Fruit fly (Drosophila melanogaster) whole organism, embryonic: ENCODE measurements around the gene Rad9.

Experiments
- CG10147 ChIP-seq: fragments of 200-800 bp; sonication (Bioruptor generic); optimal IDR thresholded peaks from 2 replicates; lab custom pipeline; 2019; ENCODE audit warnings: missing biosample characterization, mild to moderate bottlenecking, missing genetic modification characterization, moderate library complexity
- CG10209 ChIP-seq: fragments of 200-800 bp; sonication (Bioruptor generic); optimal IDR thresholded peaks from 3 replicates; lab custom pipeline; 2017; ENCODE audit warnings: missing biosample characterization, mild to moderate bottlenecking, missing genetic modification characterization, missing genetic modification reagents
- CG10267 ChIP-seq: fragments of 200-800 bp; sonication (Bioruptor generic); optimal IDR thresholded peaks from 2 replicates; lab custom pipeline; 2018; ENCODE audit warnings: missing biosample characterization, mild to moderate bottlenecking, missing genetic modification characterization, moderate library complexity
- CG10979 ChIP-seq: fragments of 200-800 bp; sonication (Bioruptor generic); optimal IDR thresholded peaks from 2 replicates; lab custom pipeline; 2018; ENCODE audit warnings: missing biosample characterization, mild to moderate bottlenecking, missing genetic modification characterization, moderate library complexity
- CG11398 ChIP-seq: fragments of 200-800 bp; sonication (Bioruptor generic); optimal IDR thresholded peaks from 2 replicates; lab custom pipeline; 2016; ENCODE audit warnings: missing biosample characterization, missing genetic modification characterization
- CG12071 ChIP-seq: fragments of 200-800 bp; sonication (Bioruptor generic); optimal IDR thresholded peaks from 3 replicates; lab custom pipeline; 2018; ENCODE audit warnings: missing biosample characterization, mild to moderate bottlenecking, missing genetic modification characterization
- CG17359 ChIP-seq: fragments of 200-800 bp; sonication (Bioruptor generic); optimal IDR thresholded peaks from 3 replicates; lab custom pipeline; 2018; ENCODE audit warnings: missing biosample characterization, mild to moderate bottlenecking, missing genetic modification characterization, moderate library complexity
- CG18599 ChIP-seq: fragments of 200-800 bp; sonication (Bioruptor generic); optimal IDR thresholded peaks from 3 replicates; lab custom pipeline; 2017; ENCODE audit warnings: missing biosample characterization, missing genetic modification characterization, mild to moderate bottlenecking, moderate library complexity, missing genetic modification reagents
- CG32532 ChIP-seq: fragments of 200-800 bp; sonication (Bioruptor generic); IDR thresholded peaks from 2 replicates; pipeline ENCODE4 v1.3.6; 2022; ENCODE audit warnings: missing biosample characterization, missing genetic modification characterization
- CG33213 ChIP-seq: fragments of 200-800 bp; sonication (Bioruptor generic); optimal IDR thresholded peaks from 3 replicates; lab custom pipeline; 2016; ENCODE audit warnings: missing biosample characterization, missing genetic modification characterization
- CG4730 ChIP-seq: fragments of 200-800 bp; sonication (Bioruptor generic); IDR thresholded peaks from 2 replicates; pipeline ENCODE4 v1.3.6; 2022; ENCODE audit warnings: missing biosample characterization, missing genetic modification characterization
- CG7745 ChIP-seq: fragments of 200-800 bp; sonication (Bioruptor generic); optimal IDR thresholded peaks from 2 replicates; lab custom pipeline; 2018; ENCODE audit warnings: missing biosample characterization, mild to moderate bottlenecking, missing genetic modification characterization, moderate library complexity
- CG7987 ChIP-seq: fragments of 200-800 bp; sonication (Bioruptor generic); optimal IDR thresholded peaks from 2 replicates; lab custom pipeline; 2018; ENCODE audit warnings: missing biosample characterization, mild to moderate bottlenecking, missing genetic modification characterization, moderate library complexity
- CG8388 ChIP-seq: fragments of 200-800 bp; sonication (Bioruptor generic); optimal IDR thresholded peaks from 2 replicates; lab custom pipeline; 2019; ENCODE audit warnings: missing biosample characterization, mild to moderate bottlenecking, missing genetic modification characterization, moderate library complexity
- CG9215 ChIP-seq: fragments of 200-800 bp; sonication (Bioruptor generic); IDR thresholded peaks from 2 replicates; pipeline ENCODE4 v1.3.6; 2022; ENCODE audit warnings: missing biosample characterization, missing genetic modification characterization
- CG9932 ChIP-seq: fragments of 200-800 bp; sonication (Bioruptor generic); IDR thresholded peaks from 2 replicates; pipeline ENCODE4 v1.3.6; 2022; ENCODE audit warnings: missing biosample characterization, missing genetic modification characterization
- D ChIP-seq, 2 experiments: fragments of 200-800 bp in 1 of 2; fragments of >200 bp in 1 of 2; sonication (Bioruptor generic) in 1 of 2; optimal IDR thresholded peaks; 2 replicates in 1 of 2; 3 replicates in 1 of 2; lab custom pipeline; 2017; ENCODE audit warnings: mild to moderate bottlenecking in 1 of 2, missing biosample characterization in 1 of 2, missing genetic modification characterization in 1 of 2, missing genetic modification reagents in 1 of 2
- Dbx ChIP-seq: fragments of 200-800 bp; sonication (Bioruptor generic); IDR thresholded peaks from 3 replicates; pipeline ENCODE4 v1.3.6; 2022; ENCODE audit warnings: missing biosample characterization, missing genetic modification characterization
- Dek ChIP-seq: fragments of 200-800 bp; sonication (Bioruptor generic); optimal IDR thresholded peaks from 3 replicates; lab custom pipeline; 2019; ENCODE audit warnings: missing biosample characterization, mild to moderate bottlenecking, missing genetic modification characterization, moderate library complexity
- Ets65A ChIP-seq: fragments of 200-800 bp; sonication (Bioruptor generic); peaks from one replicate; lab custom pipeline; 2016; ENCODE audit warnings: missing biosample characterization, missing genetic modification characterization
- HLH4C ChIP-seq: fragments of 200-800 bp; sonication (Bioruptor generic); IDR thresholded peaks from 3 replicates; pipeline ENCODE4 v1.3.6; 2022; ENCODE audit warnings: missing biosample characterization, missing genetic modification characterization; ENCODE audit not compliant: partially characterized antibody
- HLH54F ChIP-seq: fragments of 200-800 bp; sonication (Bioruptor generic); optimal IDR thresholded peaks from 3 replicates; lab custom pipeline; 2016; ENCODE audit warnings: missing biosample characterization, missing genetic modification characterization
- Hr78 ChIP-seq, 2 experiments: fragments of 200-800 bp in 1 of 2; fragments of >200 bp in 1 of 2; sonication (Bioruptor generic) in 1 of 2; optimal IDR thresholded peaks; 2 replicates each; lab custom pipeline; 2017 to 2019; ENCODE audit warnings: missing biosample characterization in 2 of 2, missing genetic modification characterization in 2 of 2, mild to moderate bottlenecking in 1 of 2, moderate library complexity in 1 of 2
- Nf-YA ChIP-seq: fragments of 200-800 bp; sonication (Bioruptor generic); IDR thresholded peaks from 2 replicates; pipeline ENCODE4 v1.3.6; 2022; ENCODE audit warnings: missing biosample characterization, missing genetic modification characterization
- Oaz ChIP-seq: fragments of 200-800 bp; sonication (Bioruptor generic); IDR thresholded peaks from 2 replicates; pipeline ENCODE4 v1.3.6; 2022; ENCODE audit warnings: missing biosample characterization, missing genetic modification characterization
- Sry-δ ChIP-seq: fragments of 200-800 bp; sonication (Bioruptor generic); optimal IDR thresholded peaks from 2 replicates; lab custom pipeline; 2016; ENCODE audit warnings: missing biosample characterization, missing genetic modification characterization
- Trl ChIP-seq, 3 experiments: fragments of >200 bp in 2 of 3; fragments of 200-800 bp in 1 of 3; sonication (Bioruptor generic) in 1 of 3; optimal IDR thresholded peaks; 2 replicates in 1 of 3; 3 replicates in 2 of 3; lab custom pipeline; 2016 to 2017; ENCODE audit warnings: missing biosample characterization in 1 of 3, missing genetic modification characterization in 1 of 3
- ara ChIP-seq: fragments of 200-800 bp; sonication (Bioruptor generic); IDR thresholded peaks from 2 replicates; pipeline ENCODE4 v1.3.6; 2022; ENCODE audit warnings: missing biosample characterization, missing genetic modification characterization
- cad ChIP-seq: fragments of >200 bp; optimal IDR thresholded peaks from 2 replicates; lab custom pipeline; 2017; ENCODE audit warnings: missing biosample characterization, missing genetic modification characterization
- chn ChIP-seq: fragments of 200-800 bp; sonication (Bioruptor generic); optimal IDR thresholded peaks from 2 replicates; lab custom pipeline; 2016; ENCODE audit warnings: missing biosample characterization, missing genetic modification characterization
- dpn ChIP-seq, 2 experiments: fragments of 200-800 bp; sonication (Bioruptor generic); optimal IDR thresholded peaks; 3 replicates each; lab custom pipeline; 2016; ENCODE audit warnings: missing biosample characterization in 2 of 2, missing genetic modification characterization in 2 of 2
- dysf ChIP-seq: fragments of 200-800 bp; sonication (Bioruptor generic); IDR thresholded peaks from 3 replicates; pipeline ENCODE4 v1.3.6; 2022; ENCODE audit warnings: missing biosample characterization, missing genetic modification characterization
- emc ChIP-seq: fragments of 200-800 bp; sonication (Bioruptor generic); optimal IDR thresholded peaks from 2 replicates; lab custom pipeline; 2016; ENCODE audit warnings: missing biosample characterization, missing genetic modification characterization
- gcm ChIP-seq: fragments of 200-800 bp; sonication (Bioruptor generic); optimal IDR thresholded peaks from 2 replicates; lab custom pipeline; 2019; ENCODE audit warnings: missing biosample characterization, mild to moderate bottlenecking, missing genetic modification characterization, moderate library complexity
- gem ChIP-seq: fragments of 200-800 bp; sonication (Bioruptor generic); optimal IDR thresholded peaks from 2 replicates; lab custom pipeline; 2019; ENCODE audit warnings: missing biosample characterization, mild to moderate bottlenecking, missing genetic modification characterization, moderate library complexity
- grn ChIP-seq: fragments of 200-800 bp; sonication (Bioruptor generic); optimal IDR thresholded peaks from 3 replicates; lab custom pipeline; 2017; ENCODE audit warnings: missing biosample characterization, missing genetic modification characterization
- hth ChIP-seq: fragments of >200 bp; optimal IDR thresholded peaks from 2 replicates; lab custom pipeline; 2017; ENCODE audit warnings: inconsistent platforms
- insv ChIP-seq, 2 experiments: fragments of 200-800 bp; sonication (Bioruptor generic); optimal IDR thresholded peaks; 3 replicates each; lab custom pipeline; 2016 to 2018; ENCODE audit warnings: missing biosample characterization in 2 of 2, missing genetic modification characterization in 2 of 2
- mam ChIP-seq: fragments of 200-800 bp; sonication (Bioruptor generic); optimal IDR thresholded peaks from 3 replicates; lab custom pipeline; 2016; ENCODE audit warnings: missing biosample characterization, missing genetic modification characterization
- mirr ChIP-seq: fragments of 200-800 bp; sonication (Bioruptor generic); optimal IDR thresholded peaks from 3 replicates; lab custom pipeline; 2018; ENCODE audit warnings: missing biosample characterization, mild to moderate bottlenecking, missing genetic modification characterization
- peb ChIP-seq: fragments of 200-800 bp; sonication (Bioruptor generic); IDR thresholded peaks from 2 replicates; pipeline ENCODE4 v1.3.6; 2022; ENCODE audit warnings: missing biosample characterization, missing genetic modification characterization
- pita ChIP-seq: fragments of 200-800 bp; sonication (Bioruptor generic); optimal IDR thresholded peaks from 2 replicates; lab custom pipeline; 2017; ENCODE audit warnings: missing biosample characterization, mild to moderate bottlenecking, missing genetic modification characterization
- salm ChIP-seq: fragments of 200-800 bp; sonication (Bioruptor generic); optimal IDR thresholded peaks from 2 replicates; lab custom pipeline; 2018; ENCODE audit warnings: missing biosample characterization, mild to moderate bottlenecking, missing genetic modification characterization
- sc ChIP-seq, 3 experiments: fragments of >200 bp in 2 of 3; fragments of 200-800 bp in 1 of 3; sonication (Bioruptor generic) in 1 of 3; optimal IDR thresholded peaks; 2 replicates in 2 of 3; 3 replicates in 1 of 3; lab custom pipeline; 2017; ENCODE audit warnings: mild to moderate bottlenecking in 1 of 3, missing biosample characterization in 1 of 3, missing genetic modification characterization in 1 of 3, missing genetic modification reagents in 1 of 3
- ttk ChIP-seq: fragments of 200-800 bp; sonication (Bioruptor generic); IDR thresholded peaks from 2 replicates; pipeline ENCODE4 v2.1.2; 2022; ENCODE audit warnings: missing biosample characterization, missing genetic modification characterization
- twi ChIP-seq: fragments of 200-800 bp; optimal IDR thresholded peaks from 2 replicates; lab custom pipeline; 2019; ENCODE audit warnings: missing biosample characterization, mild to moderate bottlenecking, missing genetic modification characterization, moderate library complexity
- unc-4 ChIP-seq: fragments of 200-800 bp; sonication (Bioruptor generic); IDR thresholded peaks from 2 replicates; pipeline ENCODE4 v1.3.6; 2022; ENCODE audit warnings: missing biosample characterization, missing genetic modification characterization; ENCODE audit not compliant: partially characterized antibody
- z ChIP-seq: fragments of 200-800 bp; sonication (Bioruptor generic); IDR thresholded peaks from 3 replicates; pipeline ENCODE4 v1.3.6; 2022; ENCODE audit warnings: missing biosample characterization, missing genetic modification characterization

Gene Rad9

dm6 chr3L:18898770-18899278 lies 26.5 kb upstream of the Rad9 start, which contains the start of gene RpL26 (continued):
- TF ChIP-seq Dbx (GFP tag; lab: Robert Waterston, UW) (peak; percentile 88), Hr78 (GFP tag; optimal IDR thresholded peaks at IDR 0.05; lab: Kevin White, UChicago) (no peak), cad (no peak), D (optimal IDR thresholded peaks at IDR 0.05; lab: Kevin White, UChicago) (peak; percentile 52), D (GFP tag; optimal IDR thresholded peaks at IDR 0.05; lab: Kevin White, UChicago) (peak; percentile 17), Nf-YA (GFP tag; lab: Robert Waterston, UW) (0 out of 2 replicates have a peak, but pooled peaks have one; percentile 12), insv (GFP tag; optimal IDR thresholded peaks at IDR 0.05; lab: Kevin White, UChicago) (peak; percentile 94 to 99), peb (GFP tag; lab: Robert Waterston, UW) (peak; percentile 54; the same call in 1 of the 2 replicates), CG17359 (tag; lab: Kevin White, UChicago) (peak; percentile 43), unc-4 (GFP tag; lab: Robert Waterston, UW) (peak; percentile 94), CG10209 (GFP tag; lab: Kevin White, UChicago) (peak; percentile 70), CG10147 (GFP tag; lab: Kevin White, UChicago) (peak; percentile 61), Trl (optimal IDR thresholded peaks at IDR 0.05; lab: Kevin White, UChicago) (no peak), Trl (GFP tag; optimal IDR thresholded peaks at IDR 0.05; lab: Kevin White, UChicago) (peak; percentile 77), CG18599 (no peak), Oaz (no peak; the same call in 1 of the 2 replicates), ttk (GFP tag; lab: Robert Waterston, UW) (peak; percentile 42; the same call in 1 of the 2 replicates), ara (GFP tag; lab: Robert Waterston, UW) (no peak), CG33213 (GFP tag; lab: Kevin White, UChicago) (peak; percentile 78), hth (no peak), CG9215 (GFP tag; lab: Robert Waterston, UW) (peak; percentile 85), HLH4C (GFP tag; lab: Robert Waterston, UW) (peak; percentile 93), HLH54F (GFP tag; lab: Kevin White, UChicago) (peak; percentile 86), CG32532 (GFP tag; lab: Robert Waterston, UW) (peak; percentile 71), salm (tag; lab: Kevin White, UChicago) (no peak), CG9932 (peak; percentile 92), gem (tag; lab: Kevin White, UChicago) (peak; percentile 80), CG11398 (GFP tag; lab: Kevin White, UChicago) (peak; percentile 57), emc (peak; percentile 72), gcm (GFP tag; lab: Kevin White, UChicago) (peak; percentile 42), CG4730 (0 out of 2 replicates have a peak, but pooled peaks have one; percentile 52), sc (optimal IDR thresholded peaks at IDR 0.05; lab: Kevin White, UChicago) (no peak), sc (GFP tag; optimal IDR thresholded peaks at IDR 0.05; lab: Kevin White, UChicago) (peak; percentile 44), pita (peak; percentile 77), CG12071 (GFP tag; lab: Kevin White, UChicago) (no peak), Sry-δ (GFP tag; lab: Kevin White, UChicago) (peak; percentile 99), CG10267 (peak; percentile 93), Ets65A (GFP tag; lab: Kevin White, UChicago) (peak; percentile 98), CG10979 (peak; percentile 46), dpn (GFP tag; optimal IDR thresholded peaks at IDR 0.05; lab: Kevin White, UChicago) (peak; percentile 79 to 89), chn (GFP tag; lab: Kevin White, UChicago) (peak; percentile 84), mirr (GFP tag; lab: Kevin White, UChicago) (no peak), z (GFP tag; lab: Robert Waterston, UW) (no peak), CG8388 (GFP tag; lab: Kevin White, UChicago) (peak; percentile 66), grn (peak; percentile 5), mam (GFP tag; lab: Kevin White, UChicago) (peak; percentile 90), Dek (peak; percentile 72), twi (tag; lab: Kevin White, UChicago) (peak; percentile 77), dysf (GFP tag; lab: Robert Waterston, UW) (peak; percentile 84; the same call in 2 of the 3 replicates), CG7987 (peak; percentile 66), CG7745 (tag; lab: Kevin White, UChicago) (no peak)
